Worm (Caenorhabditis elegans) whole organism, L4 larva: ENCODE results near the gene pept-2.

Experiments used
- F37D6.2 ChIP-seq: sonication (generic microtip); optimal IDR thresholded peaks from 2 replicates; lab custom pipeline; 2016; ENCODE audit warnings: mild to moderate bottlenecking, missing genetic modification characterization, missing compliant biosample characterization
- T26A8.4 ChIP-seq: fragments of 200-800 bp; sonication (Bioruptor generic); IDR thresholded peaks from 2 replicates; pipeline ENCODE4 v1.3.6; 2022; ENCODE audit warnings: missing genetic modification characterization, missing compliant biosample characterization
- Y105C5A.15 ChIP-seq: fragments of 200-800 bp; sonication (Bioruptor generic); IDR thresholded peaks from 2 replicates; pipeline ENCODE4 v1.3.6; 2022; ENCODE audit warnings: missing genetic modification characterization, missing compliant biosample characterization
- ZK337.2 ChIP-seq: fragments of 200-800 bp; sonication (Bioruptor generic); IDR thresholded peaks from 2 replicates; pipeline ENCODE4 v1.3.6; 2022; ENCODE audit warnings: missing genetic modification reagents, missing genetic modification characterization, missing compliant biosample characterization
- ZK546.5 ChIP-seq, 2 experiments: sonication (generic microtip); optimal IDR thresholded peaks; 2 replicates each; lab custom pipeline; 2017; ENCODE audit warnings: missing biosample characterization in 2 of 2, missing genetic modification characterization in 2 of 2
- aha-1 ChIP-seq: fragments of 150-350 bp; peaks from one replicate; lab custom pipeline; 2014; ENCODE audit warnings: missing biosample characterization, missing genetic modification characterization
- ama-1 ChIP-seq: fragments of 150-350 bp; optimal IDR thresholded peaks from 2 replicates; lab custom pipeline; 2014; ENCODE audit warnings: inconsistent platforms, mixed read lengths
- ceh-62 ChIP-seq: sonication (generic microtip); optimal IDR thresholded peaks from 2 replicates; lab custom pipeline; 2017; ENCODE audit warnings: missing biosample characterization, missing genetic modification characterization
- ces-1 ChIP-seq: fragments of 150-350 bp; sonication (generic microtip); optimal IDR thresholded peaks from 4 replicates; lab custom pipeline; 2014; ENCODE audit warnings: missing biosample characterization, missing genetic modification reagents, missing genetic modification characterization
- cey-2 ChIP-seq: sonication (generic microtip); optimal IDR thresholded peaks from 3 replicates; lab custom pipeline; 2017; ENCODE audit warnings: missing genetic modification characterization, mild to moderate bottlenecking, missing compliant biosample characterization, antibody characterized with exemption, borderline replicate concordance; ENCODE audit not compliant: insufficient read depth
- daf-12 ChIP-seq: fragments of 150-350 bp; optimal IDR thresholded peaks from 2 replicates; lab custom pipeline; 2014; ENCODE audit warnings: missing biosample characterization, missing genetic modification reagents, missing genetic modification characterization
- daf-16 ChIP-seq, 3 experiments: sonication (generic microtip); optimal IDR thresholded peaks; 2 replicates each; lab custom pipeline; 2016 to 2017; ENCODE audit warnings: missing genetic modification characterization in 3 of 3, missing genetic modification reagents in 3 of 3, mild to moderate bottlenecking in 2 of 3, missing compliant biosample characterization in 2 of 3, missing biosample characterization in 1 of 3, moderate library complexity in 1 of 3
- daf-19 ChIP-seq: fragments of 200-800 bp; sonication (Bioruptor generic); conservative IDR thresholded peaks from 2 replicates; pipeline ENCODE4 v1.3.6; 2022; ENCODE audit warnings: missing genetic modification characterization, missing compliant biosample characterization
- daf-8 ChIP-seq: fragments of 200-800 bp; sonication (Bioruptor generic); IDR thresholded peaks from 2 replicates; pipeline ENCODE4 v1.3.6; 2022; ENCODE audit warnings: missing genetic modification characterization, missing compliant biosample characterization
- dmd-6 ChIP-seq: fragments of 200-800 bp; sonication (Bioruptor generic); IDR thresholded peaks from 2 replicates; pipeline ENCODE4 v1.3.6; 2022; ENCODE audit warnings: missing genetic modification reagents, missing genetic modification characterization, missing compliant biosample characterization
- duxl-1 ChIP-seq: sonication (generic microtip); optimal IDR thresholded peaks from 2 replicates; lab custom pipeline; 2016; ENCODE audit warnings: mild to moderate bottlenecking, missing genetic modification characterization, moderate library complexity, missing compliant biosample characterization; ENCODE audit not compliant: poor library complexity
- egl-43 ChIP-seq: fragments of 200-800 bp; sonication (Bioruptor generic); IDR thresholded peaks from 2 replicates; pipeline ENCODE4 v1.3.6; 2022; ENCODE audit warnings: missing genetic modification reagents, missing genetic modification characterization, missing compliant biosample characterization
- gei-8 ChIP-seq: fragments of 200-800 bp; sonication (Bioruptor generic); optimal IDR thresholded peaks from 2 replicates; lab custom pipeline; 2018; ENCODE audit warnings: mild to moderate bottlenecking, missing genetic modification characterization, missing compliant biosample characterization
- hlh-11 ChIP-seq: fragments of 200-800 bp; sonication (Bioruptor generic); optimal IDR thresholded peaks from 2 replicates; lab custom pipeline; 2018; ENCODE audit warnings: mild to moderate bottlenecking, missing genetic modification characterization, missing compliant biosample characterization
- hlh-30 ChIP-seq: sonication (generic microtip); optimal IDR thresholded peaks from 2 replicates; lab custom pipeline; 2017; ENCODE audit warnings: antibody characterized with exemption, mild to moderate bottlenecking, missing genetic modification characterization, missing compliant biosample characterization; ENCODE audit not compliant: insufficient read depth
- hmg-1.1 ChIP-seq: fragments of 200-800 bp; sonication (Bioruptor generic); IDR thresholded peaks from 2 replicates; pipeline ENCODE4 v1.3.6; 2022; ENCODE audit warnings: missing genetic modification reagents, missing genetic modification characterization, missing compliant biosample characterization
- lin-1 ChIP-seq: fragments of 200-800 bp; sonication (Bioruptor generic); IDR thresholded peaks from 2 replicates; pipeline ENCODE4 v1.3.6; 2022; ENCODE audit warnings: missing genetic modification reagents, missing genetic modification characterization, missing compliant biosample characterization
- madf-9 ChIP-seq: fragments of 200-800 bp; sonication (Bioruptor generic); conservative IDR thresholded peaks from 2 replicates; pipeline ENCODE4 v1.3.6; 2022; ENCODE audit warnings: missing genetic modification reagents, missing genetic modification characterization, missing compliant biosample characterization
- mdl-1 ChIP-seq, 2 experiments: fragments of 150-350 bp in 1 of 2; sonication (generic microtip) in 1 of 2; optimal IDR thresholded peaks; 2 replicates each; lab custom pipeline; 2014 to 2017; ENCODE audit warnings: missing biosample characterization in 2 of 2, missing genetic modification characterization in 2 of 2
- mxl-2 ChIP-seq: fragments of 200-800 bp; sonication (Bioruptor generic); conservative IDR thresholded peaks from 2 replicates; pipeline ENCODE4 v1.3.6; 2022; ENCODE audit warnings: missing genetic modification reagents, missing genetic modification characterization, missing compliant biosample characterization
- nhr-102 ChIP-seq: sonication (generic microtip); optimal IDR thresholded peaks from 2 replicates; lab custom pipeline; 2016; ENCODE audit warnings: mild to moderate bottlenecking, missing genetic modification characterization, moderate library complexity, missing compliant biosample characterization
- nhr-11 ChIP-seq: fragments of 150-350 bp; optimal IDR thresholded peaks from 2 replicates; lab custom pipeline; 2014; ENCODE audit warnings: missing biosample characterization, missing genetic modification characterization
- nhr-111 ChIP-seq: fragments of 200-800 bp; sonication (Bioruptor generic); optimal IDR thresholded peaks from 2 replicates; lab custom pipeline; 2018; ENCODE audit warnings: mild to moderate bottlenecking, missing genetic modification characterization, missing compliant biosample characterization
- nhr-25 ChIP-seq: sonication (generic microtip); optimal IDR thresholded peaks from 2 replicates; lab custom pipeline; 2017; ENCODE audit warnings: missing genetic modification characterization, mild to moderate bottlenecking, missing compliant biosample characterization, antibody characterized with exemption, moderate library complexity, borderline replicate concordance; ENCODE audit not compliant: insufficient read depth
- nhr-6 ChIP-seq: fragments of 150-350 bp; optimal IDR thresholded peaks from 2 replicates; lab custom pipeline; 2014; ENCODE audit warnings: missing biosample characterization, missing genetic modification characterization
- pha-4 ChIP-seq, 2 experiments: fragments of 150-350 bp in 1 of 2; fragments of 200-800 bp in 1 of 2; sonication (Bioruptor generic) in 1 of 2; IDR thresholded peaks in 1 of 2; optimal IDR thresholded peaks in 1 of 2; 2 replicates each; pipeline versions ENCODE4 v1.3.6 to Lab custom; 2014 to 2022; ENCODE audit warnings: missing genetic modification characterization in 2 of 2, missing genetic modification reagents in 2 of 2, missing biosample characterization in 1 of 2, missing compliant biosample characterization in 1 of 2
- rbr-2 ChIP-seq: sonication (generic microtip); optimal IDR thresholded peaks from 2 replicates; lab custom pipeline; 2016; ENCODE audit warnings: missing genotype, missing genetic modification characterization, missing compliant biosample characterization
- set-16 ChIP-seq: fragments of 200-800 bp; sonication (Bioruptor generic); IDR thresholded peaks from 2 replicates; pipeline ENCODE4 v1.3.6; 2022; ENCODE audit warnings: missing genetic modification reagents, missing genetic modification characterization, missing compliant biosample characterization
- tag-97 ChIP-seq: fragments of 200-800 bp; sonication (Bioruptor generic); IDR thresholded peaks from 2 replicates; pipeline ENCODE4 v1.3.6; 2022; ENCODE audit warnings: missing genetic modification characterization, missing compliant biosample characterization
- unc-39 ChIP-seq: sonication (generic microtip); optimal IDR thresholded peaks from 2 replicates; lab custom pipeline; 2017; ENCODE audit warnings: missing biosample characterization, missing genetic modification characterization
- zfp-3 ChIP-seq: fragments of 200-800 bp; sonication (Bioruptor generic); conservative IDR thresholded peaks from 2 replicates; pipeline ENCODE4 v1.3.6; 2022; ENCODE audit warnings: missing genetic modification reagents, missing genetic modification characterization, missing compliant biosample characterization
- zip-2 ChIP-seq: fragments of 150-350 bp; optimal IDR thresholded peaks from 2 replicates; lab custom pipeline; 2014; ENCODE audit warnings: missing biosample characterization, missing genetic modification characterization

The pept-2 gene

DNA sequence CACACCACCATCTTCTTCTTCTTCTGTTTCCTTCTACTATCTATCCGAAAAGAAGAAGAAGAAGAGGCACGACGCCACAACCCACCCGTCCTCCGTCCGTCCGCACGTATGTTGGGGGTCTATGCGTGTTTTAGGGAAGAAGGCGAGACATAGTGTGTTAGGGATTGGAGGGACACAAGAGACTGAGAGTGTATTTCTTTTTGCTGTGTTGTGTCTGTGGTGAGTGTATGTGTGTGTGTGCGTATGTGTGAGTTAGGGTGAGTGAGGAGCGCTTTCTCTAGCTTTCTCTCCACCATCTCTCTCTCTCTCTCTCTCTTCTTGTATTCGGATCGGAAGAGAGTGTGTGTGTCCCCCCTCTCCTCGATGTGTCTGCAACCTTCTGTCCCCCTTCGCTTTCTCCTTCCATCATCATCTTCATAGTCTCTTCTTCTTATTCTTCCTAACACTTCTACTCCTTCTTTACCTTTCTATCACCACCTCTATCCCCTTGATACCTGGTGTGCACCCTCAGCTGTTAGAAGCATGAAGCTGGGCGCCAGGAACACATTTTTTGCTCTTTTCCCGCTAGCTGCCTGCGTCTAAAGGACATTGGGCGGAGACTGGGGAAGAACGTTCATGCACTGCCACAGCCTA lies 31.3 kb downstream of the pept-2 start (continued):
- TF ChIP-seq Y105C5A.15 (GFP tag; lab: Robert Waterston, UW) (no peak), zip-2 (tag; lab: Kevin White, UChicago) (no peak), tag-97 (GFP tag; lab: Robert Waterston, UW) (no peak), set-16 (GFP tag; lab: Robert Waterston, UW) (peak; percentile 61), duxl-1 (no peak), F37D6.2 (tag; lab: Kevin White, UChicago) (peak; percentile 71), egl-43 (GFP tag; lab: Robert Waterston, UW) (0 out of 2 replicates have a peak, but pooled peaks have one; percentile 27), nhr-6 (peak; percentile 59), nhr-11 (tag; lab: Kevin White, UChicago) (peak; percentile 93), daf-16 (GFP tag; optimal IDR thresholded peaks at IDR 0.05; lab: Kevin White, UChicago) (peak; percentile 39 to 65), daf-16 (tag; optimal IDR thresholded peaks at IDR 0.05; lab: Kevin White, UChicago) (peak; percentile 80), nhr-111 (no peak), pha-4 (GFP tag; IDR thresholded peaks at IDR 0.05; lab: Robert Waterston, UW) (no peak; the same call in 1 of the 2 replicates), pha-4 (tag; optimal IDR thresholded peaks at IDR 0.05; lab: Kevin White, UChicago) (peak; percentile 88), ZK546.5 (tag; optimal IDR thresholded peaks at IDR 0.05; lab: Kevin White, UChicago) (no peak), gei-8 (GFP tag; lab: Kevin White, UChicago) (peak; percentile 3), mxl-2 (GFP tag; lab: Robert Waterston, UW) (no peak), ces-1 (GFP tag; lab: Kevin White, UChicago) (no peak)
- TF ChIP-seq, all 104 proteins: peak for 49

- TF ChIP-seq zfp-3 (GFP tag; lab: Robert Waterston, UW) (0 out of 2 replicates have a peak, but pooled peaks have one; percentile 30), ama-1 (lab: Kevin White, UChicago) (peak; percentile 18), nhr-102 (tag; lab: Kevin White, UChicago) (peak; percentile 8), egl-43 (GFP tag; lab: Robert Waterston, UW) (0 out of 2 replicates have a peak, but pooled peaks have one; percentile 23), daf-12 (tag; lab: Kevin White, UChicago) (no peak), T26A8.4 (GFP tag; lab: Robert Waterston, UW) (0 out of 2 replicates have a peak, but pooled peaks have one; percentile 32), lin-1 (no peak), daf-8 (GFP tag; lab: Robert Waterston, UW) (no peak), daf-19 (GFP tag; lab: Robert Waterston, UW) (peak; percentile 55; the same call in 1 of the 2 replicates)
Measured at ce11 chrIV:10825383-10825782, 34.9 kb downstream of the pept-2 start.

DNA sequence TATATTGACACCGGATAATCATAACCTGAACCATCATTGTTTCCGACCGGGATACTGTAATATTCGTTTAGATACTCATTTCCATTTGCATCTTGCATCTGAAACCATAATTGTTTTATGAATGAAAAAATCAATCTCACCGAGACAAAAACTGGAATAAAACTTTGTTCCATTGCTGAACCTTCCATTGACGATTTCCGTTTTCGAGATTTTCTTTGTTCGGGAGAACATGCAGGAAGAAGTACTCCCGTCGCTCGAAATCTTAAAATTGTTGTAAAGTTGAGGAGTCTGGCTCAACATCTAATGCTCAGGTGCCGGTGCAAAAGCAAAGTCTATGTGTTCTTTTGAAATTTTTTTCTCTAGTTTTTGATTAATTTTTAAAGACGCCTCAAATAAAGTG lies 35.6 kb downstream of the pept-2 start:
- TF ChIP-seq dmd-6 (GFP tag; lab: Robert Waterston, UW) (peak; percentile 7; the same call in 1 of the 2 replicates), gei-8 (GFP tag; lab: Kevin White, UChicago) (no peak), T26A8.4 (GFP tag; lab: Robert Waterston, UW) (peak; percentile 41; the same call in 1 of the 2 replicates)

DNA sequence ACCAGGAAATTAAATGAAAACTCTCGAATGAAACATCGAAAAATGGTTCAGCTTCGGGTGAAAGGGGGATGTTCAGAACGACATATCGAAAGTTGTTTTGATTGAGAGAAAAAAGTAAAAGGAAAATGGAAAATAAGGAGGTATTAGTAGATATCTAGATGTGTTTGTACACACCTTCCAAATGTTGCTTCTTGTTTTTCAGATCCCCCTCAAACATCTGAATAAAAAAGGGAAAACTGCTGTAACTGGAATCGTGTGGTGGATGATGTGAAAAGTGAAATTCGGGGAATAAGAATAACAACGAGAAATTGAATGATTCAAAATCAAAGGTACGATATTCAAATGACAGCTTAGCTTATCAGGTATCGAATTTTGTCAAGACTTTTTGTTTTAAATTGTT lies 37.6 kb downstream of the pept-2 start, which contains the start of gene npax-3:
npax-3 (minus strand) TSS at position 101 of the 400 bp plus-strand sequence.
- TF ChIP-seq madf-9 (GFP tag; lab: Robert Waterston, UW) (no peak), cey-2 (no peak), hlh-11 (tag; lab: Kevin White, UChicago) (no peak), hlh-30 (tag; lab: Kevin White, UChicago) (no peak), rbr-2 (tag; lab: Kevin White, UChicago) (no peak), pha-4 (GFP tag; IDR thresholded peaks at IDR 0.05; lab: Robert Waterston, UW) (no peak), pha-4 (tag; optimal IDR thresholded peaks at IDR 0.05; lab: Kevin White, UChicago) (no peak), nhr-25 (tag; lab: Kevin White, UChicago) (no peak), aha-1 (tag; lab: Kevin White, UChicago) (no peak), ZK337.2 (GFP tag; lab: Robert Waterston, UW) (no peak), egl-43 (GFP tag; lab: Robert Waterston, UW) (no peak), tag-97 (GFP tag; lab: Robert Waterston, UW) (no peak), unc-39 (tag; lab: Kevin White, UChicago) (no peak), T26A8.4 (GFP tag; lab: Robert Waterston, UW) (no peak), nhr-11 (tag; lab: Kevin White, UChicago) (no peak), hmg-1.1 (GFP tag; lab: Robert Waterston, UW) (no peak), ceh-62 (no peak), mdl-1 (tag; optimal IDR thresholded peaks at IDR 0.05; lab: Kevin White, UChicago) (no peak)
